Fruit fly (Drosophila melanogaster): ENCODE measurements around the gene Epg5.

DNA sequence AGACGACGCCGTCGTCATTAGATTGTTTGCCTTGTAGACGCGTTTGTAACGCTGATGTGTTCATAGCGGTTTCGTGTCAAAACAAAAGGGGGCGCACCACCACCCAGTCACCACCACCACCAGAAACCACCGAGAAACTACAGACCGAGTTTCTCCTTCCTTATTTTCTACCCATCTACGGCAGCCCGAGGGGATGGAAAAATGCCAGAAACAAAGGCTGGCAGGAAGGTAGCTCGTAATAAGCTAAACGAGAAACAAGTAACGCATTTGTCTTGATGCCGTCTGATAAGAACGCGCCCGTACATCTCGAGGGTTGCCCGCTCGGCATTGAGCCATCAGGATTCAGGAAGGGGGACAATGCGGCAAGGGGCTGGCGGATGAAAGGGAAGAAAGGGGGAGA, 51.2 kb downstream of the Epg5 start:
- TF ChIP-seq CTCF (optimal IDR thresholded peaks at IDR 0.05) (no peak), CG8478 (optimal IDR thresholded peaks at IDR 0.05) (no peak)

All from S2 (cell line).